Worm (Caenorhabditis elegans) whole organism, mixed stage, embryonic: ENCODE measurements around the gene mrp-5.
"Not testable (repeated sequence)": the region's sequence is repeated elsewhere in the genome, so short reads cannot be mapped to it uniquely, and the experiment has no call there.

Experiments used
- M03D4.4 ChIP-seq: sonication (generic microtip); optimal IDR thresholded peaks from 2 replicates; lab custom pipeline; 2017; ENCODE audit warnings: mild to moderate bottlenecking, missing genetic modification characterization, missing compliant biosample characterization
- blmp-1 ChIP-seq: fragments of 150-350 bp; optimal IDR thresholded peaks from 2 replicates; lab custom pipeline; 2014; ENCODE audit warnings: missing biosample characterization, missing genetic modification characterization
- ceh-39 ChIP-seq: fragments of 150-350 bp; optimal IDR thresholded peaks from 2 replicates; lab custom pipeline; 2014; ENCODE audit warnings: missing biosample characterization, missing genetic modification characterization
- ceh-43 ChIP-seq: fragments of 200-800 bp; sonication (Bioruptor generic); optimal IDR thresholded peaks from 2 replicates; lab custom pipeline; 2018; ENCODE audit warnings: mild to moderate bottlenecking, missing genetic modification characterization, moderate library complexity, missing compliant biosample characterization
- ceh-83 ChIP-seq: fragments of 200-800 bp; sonication (Bioruptor generic); optimal IDR thresholded peaks from 2 replicates; lab custom pipeline; 2018; ENCODE audit warnings: mild to moderate bottlenecking, missing genetic modification characterization, missing compliant biosample characterization
- ces-1 ChIP-seq: fragments of 150-350 bp; optimal IDR thresholded peaks from 2 replicates; lab custom pipeline; 2014; ENCODE audit warnings: missing biosample characterization, missing genetic modification reagents, missing genetic modification characterization
- cnd-1 ChIP-seq: fragments of 200-800 bp; sonication (Bioruptor generic); optimal IDR thresholded peaks from 2 replicates; lab custom pipeline; 2018; ENCODE audit warnings: mild to moderate bottlenecking, missing genetic modification characterization, missing compliant biosample characterization
- drap-1 ChIP-seq: fragments of 200-800 bp; sonication (Bioruptor generic); optimal IDR thresholded peaks from 3 replicates; lab custom pipeline; 2018; ENCODE audit warnings: mild to moderate bottlenecking, missing genetic modification characterization, missing compliant biosample characterization
- elt-1 ChIP-seq: sonication (generic microtip); optimal IDR thresholded peaks from 2 replicates; lab custom pipeline; 2017; ENCODE audit warnings: missing genetic modification characterization, mild to moderate bottlenecking, missing compliant biosample characterization, antibody characterized with exemption, moderate library complexity, borderline replicate concordance; ENCODE audit not compliant: insufficient read depth
- elt-3 ChIP-seq: fragments of 150-350 bp; optimal IDR thresholded peaks from 2 replicates; lab custom pipeline; 2014; ENCODE audit warnings: missing biosample characterization, missing genetic modification characterization
- flh-1 ChIP-seq: fragments of 200-800 bp; sonication (Bioruptor generic); optimal IDR thresholded peaks from 2 replicates; lab custom pipeline; 2018; ENCODE audit warnings: mild to moderate bottlenecking, missing genetic modification characterization, moderate library complexity, missing compliant biosample characterization
- ham-2 ChIP-seq: fragments of 200-800 bp; sonication (Bioruptor generic); optimal IDR thresholded peaks from 2 replicates; lab custom pipeline; 2018; ENCODE audit warnings: mild to moderate bottlenecking, missing genetic modification characterization, missing compliant biosample characterization
- hlh-1 ChIP-seq: fragments of 150-350 bp; optimal IDR thresholded peaks from 2 replicates; lab custom pipeline; 2014; ENCODE audit warnings: missing biosample characterization, missing genetic modification reagents, missing genetic modification characterization
- lin-13 ChIP-seq: fragments of 150-350 bp; optimal IDR thresholded peaks from 2 replicates; lab custom pipeline; 2014; ENCODE audit warnings: missing biosample characterization, missing genetic modification characterization
- lin-32 ChIP-seq: fragments of 200-800 bp; sonication (Bioruptor generic); optimal IDR thresholded peaks from 2 replicates; lab custom pipeline; 2018; ENCODE audit warnings: mild to moderate bottlenecking, missing genetic modification characterization, missing compliant biosample characterization
- lsy-2 ChIP-seq: fragments of 150-350 bp; optimal IDR thresholded peaks from 2 replicates; lab custom pipeline; 2014; ENCODE audit warnings: missing biosample characterization, missing genetic modification characterization
- mep-1 ChIP-seq: fragments of 150-350 bp; optimal IDR thresholded peaks from 2 replicates; lab custom pipeline; 2017; ENCODE audit warnings: missing biosample characterization, missing genetic modification reagents, missing genetic modification characterization, inconsistent platforms
- nhr-2 ChIP-seq: fragments of 150-350 bp; optimal IDR thresholded peaks from 2 replicates; lab custom pipeline; 2014; ENCODE audit warnings: missing biosample characterization, missing genetic modification characterization
- nhr-76 ChIP-seq: sonication (generic microtip); optimal IDR thresholded peaks from 2 replicates; lab custom pipeline; 2017; ENCODE audit warnings: missing biosample characterization, missing genetic modification characterization
- pha-4 ChIP-seq: fragments of 150-350 bp; optimal IDR thresholded peaks from 2 replicates; lab custom pipeline; 2018; ENCODE audit warnings: missing biosample characterization, missing genetic modification reagents, missing genetic modification characterization
- sem-2 ChIP-seq: fragments of 200-800 bp; sonication (Bioruptor generic); optimal IDR thresholded peaks from 2 replicates; lab custom pipeline; 2018; ENCODE audit warnings: mild to moderate bottlenecking, missing genetic modification characterization, missing compliant biosample characterization
- snpc-4 ChIP-seq: fragments of 150-350 bp; optimal IDR thresholded peaks from 2 replicates; lab custom pipeline; 2014; ENCODE audit warnings: missing biosample characterization, missing genetic modification characterization
- sptf-1 ChIP-seq: sonication (generic microtip); optimal IDR thresholded peaks from 2 replicates; lab custom pipeline; 2017; ENCODE audit warnings: mild to moderate bottlenecking, missing genetic modification characterization, moderate library complexity, missing compliant biosample characterization
- unc-120 ChIP-seq: sonication (generic microtip); optimal IDR thresholded peaks from 2 replicates; lab custom pipeline; 2017; ENCODE audit warnings: missing genetic modification characterization, missing compliant biosample characterization; ENCODE audit not compliant: poor library complexity, severe bottlenecking
- unc-62 ChIP-seq: fragments of 150-350 bp; optimal IDR thresholded peaks from 2 replicates; lab custom pipeline; 2014; ENCODE audit warnings: missing biosample characterization, missing genetic modification reagents, missing genetic modification characterization
- zip-8 ChIP-seq: fragments of 150-350 bp; optimal IDR thresholded peaks from 2 replicates; lab custom pipeline; 2014; ENCODE audit warnings: missing biosample characterization, missing genetic modification characterization

mrp-5 gene

DNA sequence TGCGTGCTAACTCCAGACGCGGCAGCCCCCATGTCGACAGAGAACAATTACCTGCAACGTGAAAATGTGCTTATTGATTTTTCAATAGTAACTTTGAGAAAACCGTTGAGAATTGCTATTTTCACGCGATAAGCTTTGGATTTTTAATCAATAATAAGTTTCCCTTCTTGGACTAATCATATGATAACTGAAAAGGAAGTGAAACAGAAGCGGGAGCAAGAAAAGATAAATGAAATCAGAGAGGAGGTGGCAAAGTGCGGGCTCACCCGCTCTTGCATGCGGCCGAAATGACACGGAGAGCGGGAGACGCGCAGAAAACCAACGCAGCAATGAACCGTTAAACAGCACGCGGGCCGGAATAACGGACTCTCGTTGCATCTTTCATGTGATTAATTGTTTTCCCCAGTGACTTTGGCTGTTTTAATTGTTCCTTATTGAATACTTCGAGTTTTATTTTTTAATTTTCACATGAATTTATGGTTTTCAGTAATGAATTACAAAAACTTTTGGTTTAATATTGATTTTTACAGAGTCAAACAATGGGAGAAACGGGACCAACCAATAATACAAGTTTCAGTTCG, 24.2 kb upstream of the mrp-5 start, which contains the start of the genes flwr-1 and tbc-1:
Gene flwr-1 (minus strand): TSS at position 51 of the 581 bp plus-strand sequence.
Gene tbc-1 (plus strand): TSS at position 531 of the 581 bp plus-strand sequence.
- TF ChIP-seq unc-120 (peak; percentile 35), nhr-76 (tag; lab: Kevin White, UChicago) (no peak), lin-13 (tag; lab: Kevin White, UChicago) (no peak), ham-2 (no peak), elt-3 (tag; lab: Kevin White, UChicago) (no peak), ces-1 (peak; percentile 60), flh-1 (GFP tag; lab: Kevin White, UChicago) (no peak), sptf-1 (tag; lab: Kevin White, UChicago) (no peak), sem-2 (GFP tag; lab: Kevin White, UChicago) (no peak), ceh-39 (no peak), ceh-43 (GFP tag; lab: Kevin White, UChicago) (peak; percentile 18)
- TF ChIP-seq, all 35 proteins: peak for 3

DNA sequence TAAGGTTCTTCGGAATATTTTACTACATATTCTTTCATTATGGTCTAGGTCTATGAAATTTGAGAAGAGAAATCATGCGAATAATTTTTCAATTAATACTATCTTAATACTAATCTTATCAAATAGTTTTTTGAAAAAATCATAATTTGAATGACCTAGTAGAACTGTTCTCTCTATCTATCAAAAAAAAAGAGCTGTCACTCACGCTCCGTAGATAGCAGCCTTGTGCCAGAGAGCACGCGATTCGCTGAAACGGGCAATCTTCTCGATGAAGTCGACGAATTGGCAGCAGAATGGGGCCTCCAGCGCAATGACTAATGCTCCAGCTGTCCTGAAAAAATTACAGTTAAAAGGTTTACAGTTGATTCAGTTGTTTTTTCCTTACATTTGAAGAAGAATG, 23.5 kb upstream of the mrp-5 start:
- TF ChIP-seq sptf-1 (tag; lab: Kevin White, UChicago) (no peak), pha-4 (tag; lab: Kevin White, UChicago) (no peak), blmp-1 (tag; lab: Kevin White, UChicago) (no peak), drap-1 (GFP tag; lab: Kevin White, UChicago) (no peak), unc-120 (no peak), lsy-2 (tag; lab: Kevin White, UChicago) (no peak), hlh-1 (tag; lab: Kevin White, UChicago) (no peak), zip-8 (no peak), snpc-4 (tag; lab: Kevin White, UChicago) (no peak)

DNA sequence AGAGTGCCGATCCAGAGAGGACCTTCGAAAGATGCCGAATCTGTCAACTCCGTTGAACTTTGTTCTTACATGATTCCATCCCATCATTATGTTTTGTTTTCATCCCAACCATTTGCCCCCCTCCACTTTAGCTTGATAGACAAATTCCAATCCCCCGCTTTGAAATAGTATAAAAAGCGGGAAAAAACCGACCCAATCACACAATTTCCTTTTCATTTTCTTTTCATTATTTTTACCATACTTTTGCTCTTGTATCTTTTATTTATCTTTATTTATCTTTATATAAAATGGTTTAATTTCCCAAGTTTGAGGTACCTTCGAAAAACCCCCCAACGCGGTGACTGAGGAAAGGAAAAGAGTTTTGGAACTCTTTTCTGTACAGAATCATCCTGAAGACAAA, 20.4 kb upstream of the mrp-5 start, which contains the start of gene F20D1.22:
Gene F20D1.22 (plus strand): TSS at position 301 of the 400 bp plus-strand sequence.
- TF ChIP-seq ceh-83; cnd-1 (tag; lab: Kevin White, UChicago); nhr-2: not testable (repeated sequence)

DNA sequence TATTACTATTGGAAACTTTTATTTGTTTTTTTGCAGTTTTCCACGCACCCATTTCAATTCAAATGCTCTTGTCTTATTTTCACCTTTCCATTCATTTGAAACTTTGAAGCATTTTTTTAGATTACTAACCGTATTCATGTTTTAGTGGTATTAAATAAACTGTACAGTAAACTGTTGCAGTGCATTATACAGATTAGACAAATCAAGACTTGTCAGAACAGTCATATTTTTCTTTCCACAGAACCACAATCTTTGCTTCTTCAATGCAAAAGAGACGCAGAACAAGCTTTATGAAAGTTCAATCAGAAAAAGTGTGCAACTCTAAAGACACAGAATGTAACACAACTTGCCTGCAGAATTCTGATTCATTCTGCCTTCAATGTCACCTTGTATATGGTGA, 19.6 kb upstream of the mrp-5 start, which contains the start of gene F45B8.5:
Gene F45B8.5 (plus strand): TSS at position 301 of the 400 bp plus-strand sequence.
- TF ChIP-seq M03D4.4 = no peak
- TF ChIP-seq elt-3 (tag; lab: Kevin White, UChicago) = no peak
- TF ChIP-seq mep-1 (tag; lab: Kevin White, UChicago) = no peak
- TF ChIP-seq ham-2 = no peak
- TF ChIP-seq ces-1 = no peak
- TF ChIP-seq lsy-2 (tag; lab: Kevin White, UChicago) = no peak
- TF ChIP-seq unc-120 = no peak
- TF ChIP-seq sptf-1 (tag; lab: Kevin White, UChicago) = no peak
- TF ChIP-seq zip-8 = no peak
- no peak for TF ChIP-seq unc-62 (GFP tag; lab: Kevin White, UChicago)

DNA sequence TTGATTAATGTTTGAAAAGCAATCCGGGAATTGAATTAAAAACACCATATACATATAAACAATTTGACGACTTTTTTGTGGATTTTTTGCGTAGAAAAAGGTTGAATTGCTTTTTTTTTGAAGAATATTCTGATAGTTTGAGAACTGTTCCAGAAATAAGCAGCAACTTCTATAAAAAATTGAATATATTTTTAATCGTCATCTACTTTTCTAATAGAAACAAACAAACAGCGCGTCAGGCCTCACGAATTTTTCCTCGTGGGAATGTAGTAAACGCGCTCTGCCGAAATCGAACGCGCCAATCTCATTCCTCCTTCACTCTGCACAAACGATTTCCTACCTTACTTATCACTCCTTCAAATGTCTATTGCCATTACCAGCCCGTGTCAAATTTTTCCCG, 18.1 kb upstream of the mrp-5 start, which contains the start of gene rgs-11:
Gene rgs-11 (plus strand): TSS at position 301 of the 400 bp plus-strand sequence.
- TF ChIP-seq nhr-2 (no peak), drap-1 (GFP tag; lab: Kevin White, UChicago) (no peak), ceh-39 (no peak), snpc-4 (tag; lab: Kevin White, UChicago) (no peak), elt-1 (tag; lab: Kevin White, UChicago) (no peak), lsy-2 (tag; lab: Kevin White, UChicago) (no peak)
- TF ChIP-seq, all 35 proteins: peak for 0

DNA sequence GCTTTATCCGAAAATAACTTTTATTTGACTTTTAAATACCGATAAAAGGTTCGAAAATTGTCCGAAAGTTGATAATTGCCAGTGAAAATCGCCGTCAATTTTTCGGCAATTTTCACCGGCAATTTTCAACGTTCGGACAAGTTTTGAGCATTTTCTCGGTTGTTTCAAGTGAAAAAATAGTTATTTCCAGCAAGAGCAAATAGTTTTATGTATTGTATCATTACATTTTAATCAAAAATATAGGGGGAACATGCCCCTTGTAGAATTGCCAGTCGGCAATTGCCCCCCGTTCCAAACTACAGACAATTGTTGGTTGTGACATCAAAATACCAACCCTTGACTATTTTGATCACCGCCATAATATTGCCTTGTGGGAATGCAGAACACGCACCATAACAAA, 16.3 kb upstream of the mrp-5 start, which contains the start of gene rgs-10:
Gene rgs-10 (plus strand): TSS at position 301 of the 400 bp plus-strand sequence.
- TF ChIP-seq sem-2 (GFP tag; lab: Kevin White, UChicago) = no peak
- TF ChIP-seq snpc-4 (tag; lab: Kevin White, UChicago) = no peak
- TF ChIP-seq unc-120 = no peak

DNA sequence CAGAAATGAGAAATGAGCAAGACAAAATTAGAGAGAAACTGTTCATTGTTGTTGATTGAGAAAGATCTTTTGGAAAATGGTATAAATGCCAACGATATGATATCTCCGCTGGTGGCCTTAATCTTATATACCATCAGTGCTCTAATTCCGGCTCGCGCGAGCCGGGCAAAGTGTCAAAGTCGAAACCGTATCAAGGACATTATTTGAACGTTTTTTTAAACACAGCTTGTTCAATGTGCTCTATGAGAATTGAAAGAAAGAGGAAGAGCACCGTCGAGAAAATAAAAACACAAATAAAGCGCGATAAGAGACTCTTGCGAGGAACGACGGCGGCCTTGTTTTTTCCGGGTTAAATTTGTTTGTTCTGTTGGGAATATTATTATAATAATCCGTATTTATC, 15.4 kb upstream of the mrp-5 start, which contains the start of gene idpp-3:
Gene idpp-3 (minus strand): TSS at position 101 of the 400 bp plus-strand sequence.
- TF ChIP-seq nhr-2 (no peak), hlh-1 (tag; lab: Kevin White, UChicago) (no peak), lin-32 (GFP tag; lab: Kevin White, UChicago) (no peak), blmp-1 (tag; lab: Kevin White, UChicago) (no peak), sem-2 (GFP tag; lab: Kevin White, UChicago) (no peak)
